Fruit fly (Drosophila melanogaster): ENCODE data around the gene CG32071.

Gene CG32071

dm6 chr3L:11097982-11098663, 5.5 kb downstream of the CG32071 start, which contains the start of the genes Irbp18 and APP-BP1 (continued):
- TF ChIP-seq Nf-YA (GFP tag; IDR thresholded peaks at IDR 0.05) (peak; percentile 61), CG10543 (GFP tag; optimal IDR thresholded peaks at IDR 0.05) (peak; percentile 93), sd (tag; optimal IDR thresholded peaks at IDR 0.05) (no peak), croc (GFP tag; conservative IDR thresholded peaks at IDR 0.05) (peak; percentile 72), CG7786 (GFP tag; optimal IDR thresholded peaks at IDR 0.05) (peak; percentile 94), CG11723 (GFP tag; optimal IDR thresholded peaks at IDR 0.05) (peak; percentile 88), vfl (GFP tag; optimal IDR thresholded peaks at IDR 0.05) (peak; percentile 93), Stat92E (GFP tag; optimal IDR thresholded peaks at IDR 0.05) (peak in 1 of 3 experiments; percentile 30), C15 (GFP tag; IDR thresholded peaks at IDR 0.05) (peak; percentile 77; the same call in 2 of the 3 replicates), nau (GFP tag; optimal IDR thresholded peaks at IDR 0.05) (peak; percentile 92), TFAM (GFP tag; optimal IDR thresholded peaks at IDR 0.05) (peak; percentile 62), MESR4 (GFP tag; optimal IDR thresholded peaks at IDR 0.05) (peak; percentile 31), twi (tag; optimal IDR thresholded peaks at IDR 0.05) (peak; percentile 77), slp2 (GFP tag; optimal IDR thresholded peaks at IDR 0.05) (peak; percentile 95), CG6654 (GFP tag; optimal IDR thresholded peaks at IDR 0.05) (peak; percentile 76), grau (tag; optimal IDR thresholded peaks at IDR 0.05) (peak; percentile 91), CG9437 (GFP tag; optimal IDR thresholded peaks at IDR 0.05) (peak; percentile 92), stc (GFP tag; IDR thresholded peaks at IDR 0.05) (peak; percentile 84), Dbx (GFP tag; IDR thresholded peaks at IDR 0.05) (peak; percentile 90), CG10366 (GFP tag; IDR thresholded peaks at IDR 0.05) (peak; percentile 84), bowl (GFP tag; IDR thresholded peaks at IDR 0.05) (no peak), CG33557 (GFP tag; optimal IDR thresholded peaks at IDR 0.05) (peak; percentile 82), CG8359 (GFP tag; optimal IDR thresholded peaks at IDR 0.05; ENCODE audit: borderline replicate concordance) (peak; percentile 74), CG11456 (GFP tag; IDR thresholded peaks at IDR 0.05) (peak; percentile 87), pzg (GFP tag; optimal IDR thresholded peaks at IDR 0.05) (peak; percentile 53), CG10147 (GFP tag; optimal IDR thresholded peaks at IDR 0.05) (peak; percentile 91), Atf6 (GFP tag; IDR thresholded peaks at IDR 0.05) (peak; percentile 89), Hr51 (GFP tag; optimal IDR thresholded peaks at IDR 0.05) (peak; percentile 95 to 96), CG1024 (GFP tag; IDR thresholded peaks at IDR 0.05) (peak; percentile 63), CG10267 (tag; optimal IDR thresholded peaks at IDR 0.05) (peak; percentile 98), shn (GFP tag; optimal IDR thresholded peaks at IDR 0.05) (peak; percentile 90), CG42726 (GFP tag; IDR thresholded peaks at IDR 0.05; ENCODE audit: partially characterized antibody) (no peak), her (GFP tag; optimal IDR thresholded peaks at IDR 0.05) (peak; percentile 88), ranshi (GFP tag; IDR thresholded peaks at IDR 0.05) (peak; percentile 87), Dek (tag; optimal IDR thresholded peaks at IDR 0.05) (peak; percentile 92), CG30431 (GFP tag; optimal IDR thresholded peaks at IDR 0.05) (peak; percentile 94), CG7987 (GFP tag; optimal IDR thresholded peaks at IDR 0.05) (peak; percentile 85), klu (GFP tag; IDR thresholded peaks at IDR 0.05) (peak; percentile 80; the same call in 1 of the 2 replicates), Six4 (GFP tag; optimal IDR thresholded peaks at IDR 0.05) (peak; percentile 94), Ptx1 (GFP tag; IDR thresholded peaks at IDR 0.05) (peak; percentile 90), nerfin-1 (tag; optimal IDR thresholded peaks at IDR 0.05) (peak; percentile 87), HLH54F (GFP tag; optimal IDR thresholded peaks at IDR 0.05) (peak; percentile 96), dmrt99B (tag; optimal IDR thresholded peaks at IDR 0.05) (peak; percentile 91), CkIIα-i1 (GFP tag; IDR thresholded peaks at IDR 0.05) (0 out of 2 replicates have a peak, but pooled peaks have one; percentile 31), CG17359 (tag; optimal IDR thresholded peaks at IDR 0.05) (peak; percentile 93), CG3995 (GFP tag; optimal IDR thresholded peaks at IDR 0.05) (peak; percentile 64), BEAF-32 (GFP tag; optimal IDR thresholded peaks at IDR 0.05) (peak; percentile 46), Kr (GFP tag; optimal IDR thresholded peaks at IDR 0.05) (no peak), CG9876 (GFP tag; optimal IDR thresholded peaks at IDR 0.05) (peak; percentile 84)

Measured in whole organism, embryonic.